Fruit fly (Drosophila melanogaster): Measurements from ENCODE around the gene I-2.
A peak's percentile ranks its signal among the peaks of the same experiment; 100 is the strongest.

I-2 gene

DNA sequence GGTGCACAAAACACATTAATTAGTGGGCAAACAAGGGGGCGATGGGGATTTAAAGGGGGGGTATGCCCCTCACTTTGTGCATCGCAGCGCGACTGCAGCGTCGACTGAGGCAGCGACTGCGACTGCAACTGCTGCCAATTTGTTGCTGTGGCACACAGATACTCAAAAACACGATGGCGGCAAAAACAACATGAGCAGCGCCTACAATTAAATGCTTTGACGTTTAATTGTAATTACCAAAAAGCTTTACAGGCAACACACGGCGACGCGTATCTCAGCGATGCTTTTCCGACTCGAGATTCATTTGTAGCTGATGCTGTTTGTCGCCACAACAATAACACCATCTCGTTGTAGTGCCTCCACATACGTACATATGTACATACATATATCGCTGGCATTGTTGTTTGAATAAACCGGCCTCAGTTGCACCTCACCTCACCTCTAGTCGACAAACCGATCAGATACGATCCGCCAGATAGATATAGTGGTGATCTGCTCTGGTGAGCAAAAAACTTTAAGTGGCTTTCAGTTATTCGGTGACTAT, 15.4 kb downstream of the I-2 start:
- no peak; the same call in 2 of the 3 replicates for TF ChIP-seq eg (GFP tag; IDR thresholded peaks at IDR 0.05)
- TF ChIP-seq CG6163 (GFP tag; IDR thresholded peaks at IDR 0.05), result 0 out of 3 replicates have a peak, but pooled peaks have one; percentile 23
- TF ChIP-seq CG15336 (GFP tag; IDR thresholded peaks at IDR 0.05), result peak; percentile 35; the same call in 1 of the 2 replicates

DNA sequence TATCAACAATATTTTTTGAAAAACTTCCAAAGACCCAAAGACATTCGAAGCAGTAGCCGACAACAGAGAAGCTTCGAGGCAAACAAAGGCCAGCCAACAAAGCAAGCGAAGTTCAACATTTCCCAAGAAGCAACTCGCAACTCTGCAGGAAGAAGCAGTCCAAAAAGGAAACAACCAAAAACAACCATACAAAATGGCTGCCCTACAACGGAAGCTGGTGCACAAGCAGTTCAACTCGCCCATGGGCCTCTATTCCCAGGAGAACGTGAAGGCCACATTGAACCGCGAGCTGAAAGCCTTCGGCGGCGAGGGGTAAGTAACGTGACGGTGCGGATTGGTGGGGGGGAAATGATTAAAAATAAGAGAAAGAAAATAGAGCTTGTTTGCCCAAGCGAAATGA, 16.4 kb downstream of the I-2 start:
- TF ChIP-seq Sox102F (GFP tag; optimal IDR thresholded peaks at IDR 0.05) (no peak), esn (GFP tag; optimal IDR thresholded peaks at IDR 0.05) (no peak), CG32006 (GFP tag; optimal IDR thresholded peaks at IDR 0.05) (no peak), Hr39 (GFP tag; optimal IDR thresholded peaks at IDR 0.05) (no peak)

DNA sequence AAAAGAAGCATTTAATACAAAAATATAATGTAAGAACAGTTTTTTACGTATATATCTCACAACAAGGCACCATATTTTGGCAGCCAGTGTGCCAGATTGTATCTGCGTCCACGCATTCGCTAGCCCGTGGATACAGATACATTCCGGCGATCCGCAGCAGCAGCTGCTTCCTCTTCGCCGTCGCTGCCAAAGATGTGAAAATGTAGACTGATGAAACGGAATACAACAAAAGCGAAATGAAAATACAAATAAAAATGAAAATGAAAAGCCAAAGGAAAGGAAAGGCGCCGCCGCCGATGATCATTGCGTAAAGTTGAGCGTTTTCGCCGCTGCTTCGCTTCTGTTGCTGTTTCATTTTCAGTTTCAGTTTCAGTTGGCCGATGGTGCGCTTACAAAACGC, 20.9 kb downstream of the I-2 start:
- no peak for TF ChIP-seq dsx (GFP tag; optimal IDR thresholded peaks at IDR 0.05; ENCODE audit: poor library complexity, severe bottlenecking)
- no peak for TF ChIP-seq CG10631 (GFP tag; optimal IDR thresholded peaks at IDR 0.05)
- peak; percentile 21; the same call in 1 of the 2 replicates for TF ChIP-seq CG15336 (GFP tag; IDR thresholded peaks at IDR 0.05)
- no peak for TF ChIP-seq cyc (GFP tag; optimal IDR thresholded peaks at IDR 0.05)
- TF ChIP-seq eg (GFP tag; IDR thresholded peaks at IDR 0.05), result peak; percentile 51; the same call in 1 of the 3 replicates
- TF ChIP-seq CG6163 (GFP tag; IDR thresholded peaks at IDR 0.05), result 0 out of 3 replicates have a peak, but pooled peaks have one; percentile 31
- TF ChIP-seq CG8119 (GFP tag; IDR thresholded peaks at IDR 0.05), result peak; percentile 26; the same call in 1 of the 3 replicates

DNA sequence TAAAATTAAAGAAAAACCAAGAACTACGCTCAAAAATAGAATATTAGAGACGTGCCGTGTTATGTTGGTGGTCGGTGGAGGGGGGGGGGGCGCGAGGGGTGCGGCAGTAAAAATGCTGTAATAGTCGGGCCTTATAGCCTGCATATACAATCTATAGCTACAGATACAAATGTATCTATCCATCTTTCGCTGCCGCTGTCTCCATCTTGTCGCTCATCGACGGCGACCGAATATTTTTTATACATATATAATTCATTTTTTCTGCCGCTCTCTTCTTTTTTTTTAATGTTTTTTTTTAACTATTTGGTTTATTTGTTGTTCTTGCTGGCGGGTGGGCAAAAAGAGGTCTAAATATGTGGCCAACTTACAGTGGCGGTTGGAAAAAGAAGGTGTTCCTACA, 22.0 kb downstream of the I-2 start:
- TF ChIP-seq CG8319 (GFP tag; optimal IDR thresholded peaks at IDR 0.05) (no peak), CG34406 (GFP tag; optimal IDR thresholded peaks at IDR 0.05) (no peak), Smox (GFP tag; optimal IDR thresholded peaks at IDR 0.05) (no peak), CG6854 (GFP tag; optimal IDR thresholded peaks at IDR 0.05) (no peak), CG10631 (GFP tag; optimal IDR thresholded peaks at IDR 0.05) (no peak), CG15336 (GFP tag; IDR thresholded peaks at IDR 0.05) (peak; percentile 52; the same call in 1 of the 2 replicates), eg (GFP tag; IDR thresholded peaks at IDR 0.05) (peak; percentile 84), Sox14 (GFP tag; optimal IDR thresholded peaks at IDR 0.05) (no peak), CG3919 (GFP tag; optimal IDR thresholded peaks at IDR 0.05) (no peak), dac (GFP tag; optimal IDR thresholded peaks at IDR 0.05) (no peak), CG6163 (GFP tag; IDR thresholded peaks at IDR 0.05) (0 out of 3 replicates have a peak, but pooled peaks have one; percentile 26), CG6276 (GFP tag; optimal IDR thresholded peaks at IDR 0.05) (peak; percentile 2), CG8119 (GFP tag; IDR thresholded peaks at IDR 0.05) (peak; percentile 47), Lpt (GFP tag; optimal IDR thresholded peaks at IDR 0.05) (peak; percentile 17)

DNA sequence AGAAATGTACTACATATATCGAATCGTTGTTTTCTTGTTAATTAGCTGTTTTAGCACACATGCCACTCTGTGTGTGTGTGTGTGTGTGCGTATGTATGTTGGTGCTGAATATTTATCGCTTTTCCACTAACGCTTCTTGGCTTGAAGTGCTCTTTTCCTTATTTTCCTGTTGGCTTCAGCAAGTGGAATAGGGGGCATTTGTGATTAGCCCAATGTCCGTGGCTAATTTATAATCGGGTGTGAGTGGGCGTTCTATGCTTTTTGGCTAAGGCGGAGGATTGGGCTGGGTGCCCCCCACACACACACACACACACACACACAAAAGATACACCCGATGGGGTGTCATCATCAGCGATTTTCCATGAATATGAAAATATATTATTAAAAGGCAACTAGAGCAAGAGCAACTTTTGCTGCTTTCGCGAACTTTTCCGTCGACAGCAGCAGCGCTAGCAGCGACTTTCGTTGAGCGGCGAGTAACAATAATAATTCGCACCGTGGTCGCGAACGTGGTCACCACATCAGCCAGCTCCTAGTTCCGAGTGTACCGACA, 23.2 kb downstream of the I-2 start, which contains the start of gene CG43897:
TSS of gene CG43897 (plus strand) at position 503 of the 553 bp plus-strand sequence.
- TF ChIP-seq spab (GFP tag; optimal IDR thresholded peaks at IDR 0.05), result no peak
- no peak for TF ChIP-seq achi (GFP tag; optimal IDR thresholded peaks at IDR 0.05)

DNA sequence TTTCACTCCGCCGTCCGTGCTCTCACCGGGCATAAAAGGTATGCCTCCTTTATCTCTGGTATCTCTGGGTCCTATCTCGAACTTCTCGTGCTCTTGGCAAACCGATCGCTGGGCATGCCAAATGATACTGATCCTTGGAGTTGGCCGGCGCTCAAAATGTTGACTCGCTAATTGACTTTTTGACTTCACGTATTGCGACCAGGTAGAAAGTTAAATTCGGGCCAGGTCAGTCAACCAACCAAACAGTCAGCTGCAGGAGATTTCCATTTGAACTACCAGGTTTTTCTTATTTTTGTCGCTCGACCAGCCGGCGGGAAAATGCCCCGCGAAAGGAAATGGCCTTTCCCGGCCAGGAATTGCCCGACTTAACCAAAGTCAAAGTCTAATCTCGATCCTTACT, 32.5 kb downstream of the I-2 start, which contains the start of gene Ilp4:
TSS of gene Ilp4 (minus strand) at position 139 of the 400 bp plus-strand sequence.
- TF ChIP-seq Eip75B (GFP tag; optimal IDR thresholded peaks at IDR 0.05) (no peak), net (GFP tag; optimal IDR thresholded peaks at IDR 0.05) (no peak), Sox15 (GFP tag; optimal IDR thresholded peaks at IDR 0.05) (no peak), CG10631 (GFP tag; optimal IDR thresholded peaks at IDR 0.05) (no peak), vri (GFP tag; optimal IDR thresholded peaks at IDR 0.05) (no peak)

DNA sequence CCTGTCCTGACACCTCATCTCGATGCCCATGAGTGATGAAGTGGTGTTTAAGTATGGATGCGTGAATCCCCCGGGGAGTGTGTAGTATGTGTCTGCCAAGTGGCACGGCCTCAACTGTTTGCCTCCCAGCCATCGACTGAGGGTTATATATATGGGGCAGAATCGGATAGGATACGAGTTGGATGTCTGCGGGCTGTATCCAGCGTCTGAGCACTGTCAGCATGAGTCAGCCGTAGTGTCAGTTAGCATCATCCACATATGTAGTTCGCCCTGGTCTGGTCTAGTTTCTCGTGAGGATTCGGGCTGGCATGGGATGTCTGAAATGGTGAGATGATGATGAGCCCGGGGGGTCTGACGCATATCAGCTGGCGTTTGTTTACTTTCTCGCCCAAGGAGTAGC, 34.6 kb downstream of the I-2 start, which contains the start of gene Ilp3:
TSS of gene Ilp3 (minus strand) at position 101 of the 400 bp plus-strand sequence.
- TF ChIP-seq acj6 (GFP tag; optimal IDR thresholded peaks at IDR 0.05), result no peak
- TF ChIP-seq topi (GFP tag; optimal IDR thresholded peaks at IDR 0.05), result no peak
- no peak for TF ChIP-seq Sox15 (GFP tag; optimal IDR thresholded peaks at IDR 0.05)
